Worm (Caenorhabditis elegans) whole organism, L1 larva: ENCODE measurements around the gene unc-119.

ENCODE experiments used
- C04F5.9 ChIP-seq: sonication (generic microtip); optimal IDR thresholded peaks from 2 replicates; lab custom pipeline; 2016; ENCODE audit warnings: missing genetic modification characterization, missing compliant biosample characterization
- C34B4.2 ChIP-seq: sonication (generic microtip); optimal IDR thresholded peaks from 2 replicates; lab custom pipeline; 2017; ENCODE audit warnings: mild to moderate bottlenecking, missing genetic modification characterization, missing compliant biosample characterization
- F16B12.6 ChIP-seq: fragments of 150-350 bp; optimal IDR thresholded peaks from 2 replicates; lab custom pipeline; 2014; ENCODE audit warnings: missing biosample characterization, missing genetic modification characterization
- Y116A8C.19 ChIP-seq: sonication (generic microtip); optimal IDR thresholded peaks from 2 replicates; lab custom pipeline; 2016; ENCODE audit warnings: missing compliant biosample characterization, missing genetic modification characterization, borderline replicate concordance
- alr-1 ChIP-seq: fragments of 200-800 bp; sonication (Bioruptor generic); optimal IDR thresholded peaks from 2 replicates; lab custom pipeline; 2018; ENCODE audit warnings: borderline replicate concordance, mild to moderate bottlenecking, missing genetic modification characterization, missing compliant biosample characterization
- ceh-63 ChIP-seq: fragments of 200-800 bp; sonication (Bioruptor generic); optimal IDR thresholded peaks from 2 replicates; lab custom pipeline; 2018; ENCODE audit warnings: mild to moderate bottlenecking, missing genetic modification characterization, missing compliant biosample characterization
- dsc-1 ChIP-seq: sonication (generic microtip); optimal IDR thresholded peaks from 2 replicates; lab custom pipeline; 2016; ENCODE audit warnings: mild to moderate bottlenecking, missing genetic modification characterization, missing compliant biosample characterization
- efl-1 ChIP-seq, 4 experiments: fragments of 150-350 bp; optimal IDR thresholded peaks in 3 of 4; peaks in 1 of 4; 1 replicate in 1 of 4; 2 replicates in 3 of 4; lab custom pipeline; 2014; ENCODE audit warnings: missing biosample characterization in 2 of 4, missing genetic modification characterization in 2 of 4, missing genetic modification reagents in 2 of 4
- egl-13 ChIP-seq: sonication (generic microtip); optimal IDR thresholded peaks from 2 replicates; lab custom pipeline; 2016; ENCODE audit warnings: missing genotype, missing genetic modification reagents, missing genetic modification characterization, missing compliant biosample characterization
- egl-27 ChIP-seq, 2 experiments: fragments of 150-350 bp in 1 of 2; sonication (generic microtip); optimal IDR thresholded peaks; 3 replicates each; lab custom pipeline; 2017 to 2018; ENCODE audit warnings: missing biosample characterization in 2 of 2, missing genetic modification characterization in 2 of 2, missing genetic modification reagents in 2 of 2
- elt-2 ChIP-seq: sonication (generic microtip); optimal IDR thresholded peaks from 2 replicates; lab custom pipeline; 2016; ENCODE audit warnings: missing genetic modification characterization, mild to moderate bottlenecking, inconsistent platforms, missing compliant biosample characterization, missing genetic modification reagents
- elt-3 ChIP-seq, 6 experiments: fragments of 150-350 bp in 1 of 6; sonication (generic microtip); optimal IDR thresholded peaks; 2 replicates each; lab custom pipeline; 2017 to 2018; ENCODE audit warnings: missing biosample characterization in 6 of 6, missing genetic modification characterization in 6 of 6, inconsistent platforms in 1 of 6
- ets-5 ChIP-seq: fragments of 200-800 bp; sonication (Bioruptor generic); IDR thresholded peaks from 2 replicates; pipeline ENCODE4 v1.3.6; 2022; ENCODE audit warnings: missing genetic modification characterization, missing compliant biosample characterization
- fkh-10 ChIP-seq: sonication (generic microtip); optimal IDR thresholded peaks from 2 replicates; lab custom pipeline; 2017; ENCODE audit warnings: missing biosample characterization, missing genetic modification reagents, missing genetic modification characterization
- fkh-4 ChIP-seq: sonication (generic microtip); optimal IDR thresholded peaks from 2 replicates; lab custom pipeline; 2016; ENCODE audit warnings: missing compliant biosample characterization, missing genetic modification characterization, borderline replicate concordance
- fkh-8 ChIP-seq: sonication (generic microtip); optimal IDR thresholded peaks from 2 replicates; lab custom pipeline; 2016; ENCODE audit warnings: mild to moderate bottlenecking, missing genetic modification characterization, missing compliant biosample characterization
- fos-1 ChIP-seq: fragments of 150-350 bp; optimal IDR thresholded peaks from 2 replicates; lab custom pipeline; 2014; ENCODE audit warnings: missing biosample characterization, missing genetic modification characterization
- grh-1 ChIP-seq: fragments of 200-800 bp; sonication (Bioruptor generic); IDR thresholded peaks from 2 replicates; pipeline ENCODE4 v1.3.6; 2022; ENCODE audit warnings: missing genetic modification reagents, missing genetic modification characterization, missing compliant biosample characterization
- hlh-17 ChIP-seq: fragments of 200-800 bp; sonication (Bioruptor generic); optimal IDR thresholded peaks from 2 replicates; lab custom pipeline; 2018; ENCODE audit warnings: missing genetic modification characterization, mild to moderate bottlenecking, missing compliant biosample characterization, moderate library complexity, borderline replicate concordance
- hpl-2 ChIP-seq: fragments of 150-350 bp; optimal IDR thresholded peaks from 2 replicates; lab custom pipeline; 2014; ENCODE audit warnings: missing biosample characterization, missing genetic modification reagents, missing genetic modification characterization
- irx-1 ChIP-seq: sonication (generic microtip); optimal IDR thresholded peaks from 2 replicates; lab custom pipeline; 2016; ENCODE audit warnings: missing genetic modification characterization, missing compliant biosample characterization
- lin-35 ChIP-seq, 2 experiments: fragments of 150-350 bp; optimal IDR thresholded peaks; 2 replicates each; lab custom pipeline; 2014; ENCODE audit warnings: missing biosample characterization in 2 of 2, missing genetic modification characterization in 2 of 2, missing genetic modification reagents in 2 of 2
- lin-39 ChIP-seq: fragments of 150-350 bp; optimal IDR thresholded peaks from 2 replicates; lab custom pipeline; 2014; ENCODE audit warnings: missing biosample characterization, missing genetic modification reagents, missing genetic modification characterization
- lsy-2 ChIP-seq, 2 experiments: fragments of 150-350 bp; optimal IDR thresholded peaks; 2 replicates each; lab custom pipeline; 2014; ENCODE audit warnings: missing biosample characterization in 2 of 2, missing genetic modification characterization in 2 of 2
- mab-9 ChIP-seq: fragments of 200-800 bp; sonication (Bioruptor generic); IDR thresholded peaks from 2 replicates; pipeline ENCODE4 v1.3.6; 2022; ENCODE audit warnings: missing genetic modification reagents, missing genetic modification characterization, missing compliant biosample characterization
- mdl-1 ChIP-seq, 2 experiments: fragments of 150-350 bp; optimal IDR thresholded peaks; 2 replicates each; lab custom pipeline; 2014 to 2017; ENCODE audit warnings: missing biosample characterization in 2 of 2, missing genetic modification characterization in 2 of 2, inconsistent platforms in 1 of 2
- mep-1 ChIP-seq: fragments of 150-350 bp; optimal IDR thresholded peaks from 2 replicates; lab custom pipeline; 2014; ENCODE audit warnings: missing biosample characterization, missing genetic modification characterization
- nhr-11 ChIP-seq: fragments of 150-350 bp; optimal IDR thresholded peaks from 2 replicates; lab custom pipeline; 2014; ENCODE audit warnings: missing biosample characterization, missing genetic modification characterization
- nhr-19 ChIP-seq: fragments of 200-800 bp; sonication (Bioruptor generic); conservative IDR thresholded peaks from 2 replicates; pipeline ENCODE4 v1.3.6; 2022; ENCODE audit warnings: missing genetic modification characterization, missing compliant biosample characterization
- nhr-28 ChIP-seq: fragments of 150-350 bp; optimal IDR thresholded peaks from 2 replicates; lab custom pipeline; 2014; ENCODE audit warnings: missing biosample characterization, missing genetic modification characterization
- nhr-71 ChIP-seq: sonication (generic microtip); optimal IDR thresholded peaks from 2 replicates; lab custom pipeline; 2016; ENCODE audit warnings: mild to moderate bottlenecking, missing genetic modification characterization, moderate library complexity, missing compliant biosample characterization
- nhr-76 ChIP-seq: sonication (generic microtip); optimal IDR thresholded peaks from 2 replicates; lab custom pipeline; 2017; ENCODE audit warnings: missing biosample characterization, missing genetic modification characterization
- nhr-77 ChIP-seq: fragments of 150-350 bp; optimal IDR thresholded peaks from 2 replicates; lab custom pipeline; 2014; ENCODE audit warnings: missing biosample characterization, missing genetic modification characterization
- nhr-84 ChIP-seq: sonication (generic microtip); optimal IDR thresholded peaks from 2 replicates; lab custom pipeline; 2017; ENCODE audit warnings: missing biosample characterization, missing genetic modification characterization
- nhr-90 ChIP-seq: sonication (generic microtip); optimal IDR thresholded peaks from 2 replicates; lab custom pipeline; 2016; ENCODE audit warnings: mild to moderate bottlenecking, missing genetic modification characterization, missing compliant biosample characterization; ENCODE audit not compliant: poor library complexity
- pax-3 ChIP-seq: fragments of 200-800 bp; sonication (Bioruptor generic); optimal IDR thresholded peaks from 2 replicates; lab custom pipeline; 2018; ENCODE audit warnings: mild to moderate bottlenecking, missing genetic modification characterization, moderate library complexity, missing compliant biosample characterization
- rnt-1 ChIP-seq: sonication (generic microtip); optimal IDR thresholded peaks from 2 replicates; lab custom pipeline; 2016; ENCODE audit warnings: mild to moderate bottlenecking, missing genetic modification characterization, moderate library complexity, missing compliant biosample characterization
- skn-1 ChIP-seq: fragments of 150-350 bp; optimal IDR thresholded peaks from 2 replicates; lab custom pipeline; 2014; ENCODE audit warnings: missing biosample characterization, missing genetic modification characterization
- snpc-4 ChIP-seq: fragments of 150-350 bp; optimal IDR thresholded peaks from 2 replicates; lab custom pipeline; 2014; ENCODE audit warnings: missing biosample characterization, missing genetic modification characterization
- snu-23 ChIP-seq: sonication (generic microtip); optimal IDR thresholded peaks from 2 replicates; lab custom pipeline; 2016; ENCODE audit warnings: missing genetic modification characterization, missing compliant biosample characterization
- sox-4 ChIP-seq: sonication (generic microtip); optimal IDR thresholded peaks from 2 replicates; lab custom pipeline; 2016; ENCODE audit warnings: missing genetic modification characterization, missing compliant biosample characterization
- swsn-7 ChIP-seq: sonication (generic microtip); optimal IDR thresholded peaks from 2 replicates; lab custom pipeline; 2016; ENCODE audit warnings: missing genetic modification characterization, missing compliant biosample characterization
- tbx-2 ChIP-seq: sonication (generic microtip); optimal IDR thresholded peaks from 2 replicates; lab custom pipeline; 2016; ENCODE audit warnings: missing genetic modification characterization, missing compliant biosample characterization
- tlp-1 ChIP-seq: fragments of 150-350 bp; optimal IDR thresholded peaks from 2 replicates; lab custom pipeline; 2014; ENCODE audit warnings: missing biosample characterization, missing genetic modification characterization
- unc-130 ChIP-seq: fragments of 150-350 bp; optimal IDR thresholded peaks from 2 replicates; lab custom pipeline; 2017; ENCODE audit warnings: missing biosample characterization, missing genetic modification characterization, inconsistent platforms
- unc-30 ChIP-seq: sonication (generic microtip); optimal IDR thresholded peaks from 2 replicates; lab custom pipeline; 2017; ENCODE audit warnings: missing biosample characterization, missing genetic modification characterization
- unc-86 ChIP-seq: sonication (generic microtip); optimal IDR thresholded peaks from 2 replicates; lab custom pipeline; 2016; ENCODE audit warnings: missing genetic modification characterization, missing compliant biosample characterization
- unc-98 ChIP-seq: fragments of 200-800 bp; sonication (Bioruptor generic); IDR thresholded peaks from 2 replicates; pipeline ENCODE4 v1.3.6; 2022; ENCODE audit warnings: missing genetic modification characterization, missing compliant biosample characterization
- vab-15 ChIP-seq: sonication (generic microtip); optimal IDR thresholded peaks from 2 replicates; lab custom pipeline; 2017; ENCODE audit warnings: missing genotype, mild to moderate bottlenecking, missing genetic modification characterization, missing compliant biosample characterization
- xbp-1 ChIP-seq: sonication (generic microtip); optimal IDR thresholded peaks from 2 replicates; lab custom pipeline; 2016; ENCODE audit warnings: missing genetic modification characterization, missing compliant biosample characterization
- zip-4 ChIP-seq: fragments of 200-800 bp; sonication (Bioruptor generic); optimal IDR thresholded peaks from 2 replicates; lab custom pipeline; 2018; ENCODE audit warnings: mild to moderate bottlenecking, missing genetic modification characterization, moderate library complexity, missing compliant biosample characterization
- ztf-11 ChIP-seq, 2 experiments: sonication (generic microtip); optimal IDR thresholded peaks; 2 replicates each; lab custom pipeline; 2016 to 2017; ENCODE audit warnings: missing genetic modification characterization in 2 of 2, missing biosample characterization in 1 of 2, missing compliant biosample characterization in 1 of 2
- ztf-4 ChIP-seq: fragments of 150-350 bp; optimal IDR thresholded peaks from 2 replicates; lab custom pipeline; 2014; ENCODE audit warnings: missing biosample characterization, missing genetic modification characterization

unc-119 gene

ce11 chrIII:10930850-10931249 is 28.4 kb downstream of the unc-119 start, which contains the start of gene M142.5:
TSS of gene M142.5 (plus strand) at chrIII:10931201.
- TF ChIP-seq Y116A8C.19 (no peak), tbx-2 (no peak), fkh-10 (GFP tag; lab: Kevin White, UChicago) (no peak), vab-15 (no peak), nhr-19 (GFP tag; lab: Robert Waterston, UW) (no peak), F16B12.6 (tag; lab: Kevin White, UChicago) (peak; percentile 28), unc-130 (tag; lab: Kevin White, UChicago) (no peak), nhr-71 (no peak), unc-98 (GFP tag; lab: Robert Waterston, UW) (no peak), ztf-11 (tag; optimal IDR thresholded peaks at IDR 0.05; lab: Kevin White, UChicago) (no peak), nhr-28 (tag; lab: Kevin White, UChicago) (no peak), hpl-2 (GFP tag; lab: Kevin White, UChicago) (no peak), mab-9 (no peak), mep-1 (peak; percentile 30), lsy-2 (tag; optimal IDR thresholded peaks at IDR 0.05; lab: Kevin White, UChicago) (peak in 1 of 2 experiments; percentile 43), pax-3 (tag; lab: Kevin White, UChicago) (no peak), grh-1 (GFP tag; lab: Robert Waterston, UW) (no peak), lin-39 (tag; lab: Kevin White, UChicago) (no peak), ztf-4 (tag; lab: Kevin White, UChicago) (no peak), fkh-4 (no peak), C04F5.9 (tag; lab: Kevin White, UChicago) (no peak), alr-1 (tag; lab: Kevin White, UChicago) (no peak), tlp-1 (no peak), snu-23 (GFP tag; lab: Kevin White, UChicago) (no peak), irx-1 (no peak), egl-13 (tag; lab: Kevin White, UChicago) (no peak), snpc-4 (tag; lab: Kevin White, UChicago) (no peak), nhr-76 (no peak), rnt-1 (tag; lab: Kevin White, UChicago) (no peak), xbp-1 (no peak), mdl-1 (tag; optimal IDR thresholded peaks at IDR 0.05; lab: Kevin White, UChicago) (peak in 1 of 2 experiments; percentile 23), fkh-8 (tag; lab: Kevin White, UChicago) (no peak), unc-86 (no peak), sox-4 (tag; lab: Kevin White, UChicago) (no peak), egl-27 (tag; optimal IDR thresholded peaks at IDR 0.05; lab: Kevin White, UChicago) (no peak), efl-1 (optimal IDR thresholded peaks at IDR 0.05; lab: Kevin White, UChicago) (peak; percentile 41 to 43), efl-1 (GFP tag; optimal IDR thresholded peaks at IDR 0.05 in 1 of 2; lab: Kevin White, UChicago) (peak; percentile 49 to 80), elt-3 (tag; optimal IDR thresholded peaks at IDR 0.05; lab: Kevin White, UChicago) (no peak), nhr-84 (no peak), ceh-63 (GFP tag; lab: Kevin White, UChicago) (no peak), ets-5 (GFP tag; lab: Robert Waterston, UW) (no peak), nhr-90 (tag; lab: Kevin White, UChicago) (no peak), elt-2 (tag; lab: Kevin White, UChicago) (no peak), fos-1 (tag; lab: Kevin White, UChicago) (no peak), skn-1 (tag; lab: Kevin White, UChicago) (no peak), nhr-11 (tag; lab: Kevin White, UChicago) (no peak), swsn-7 (tag; lab: Kevin White, UChicago) (no peak), C34B4.2 (tag; lab: Kevin White, UChicago) (no peak), dsc-1 (tag; lab: Kevin White, UChicago) (no peak), nhr-77 (no peak), zip-4 (GFP tag; lab: Kevin White, UChicago) (no peak), unc-30 (tag; lab: Kevin White, UChicago) (no peak), lin-35 (GFP tag; optimal IDR thresholded peaks at IDR 0.05; lab: Kevin White, UChicago) (peak; percentile 40 to 66), hlh-17 (no peak)
